Fruit fly (Drosophila melanogaster) whole organism, embryonic: ENCODE results near the gene CG9166.

Experiments
- BEAF-32 ChIP-seq: fragments of 200-800 bp; sonication (Bioruptor generic); optimal IDR thresholded peaks from 3 replicates; lab custom pipeline; 2017; ENCODE audit warnings: missing biosample characterization, missing genetic modification characterization, mild to moderate bottlenecking, moderate library complexity, missing genetic modification reagents
- Bgb ChIP-seq: fragments of 200-800 bp; sonication (Bioruptor generic); IDR thresholded peaks from 2 replicates; pipeline ENCODE4 v1.3.6; 2022; ENCODE audit warnings: missing biosample characterization, missing genetic modification characterization; ENCODE audit not compliant: partially characterized antibody
- CG10209 ChIP-seq: fragments of 200-800 bp; sonication (Bioruptor generic); optimal IDR thresholded peaks from 3 replicates; lab custom pipeline; 2017; ENCODE audit warnings: missing biosample characterization, mild to moderate bottlenecking, missing genetic modification characterization, missing genetic modification reagents
- CG10431 ChIP-seq: fragments of 200-800 bp; sonication (Bioruptor generic); optimal IDR thresholded peaks from 3 replicates; lab custom pipeline; 2018; ENCODE audit warnings: missing biosample characterization, mild to moderate bottlenecking, missing genetic modification characterization
- CG10959 ChIP-seq: fragments of 200-800 bp; sonication (Bioruptor generic); IDR thresholded peaks from 2 replicates; pipeline ENCODE4 v1.3.6; 2022; ENCODE audit warnings: missing biosample characterization, missing genetic modification characterization
- CG11456 ChIP-seq: fragments of 200-800 bp; sonication (Bioruptor generic); IDR thresholded peaks from 3 replicates; pipeline ENCODE4 v1.3.6; 2022; ENCODE audit warnings: missing biosample characterization, missing genetic modification characterization
- CG12071 ChIP-seq: fragments of 200-800 bp; sonication (Bioruptor generic); optimal IDR thresholded peaks from 3 replicates; lab custom pipeline; 2018; ENCODE audit warnings: missing biosample characterization, mild to moderate bottlenecking, missing genetic modification characterization
- CG12236 ChIP-seq: fragments of 200-800 bp; sonication (Bioruptor generic); optimal IDR thresholded peaks from 2 replicates; lab custom pipeline; 2016; ENCODE audit warnings: missing biosample characterization, missing genetic modification characterization
- CG12299 ChIP-seq: fragments of 200-800 bp; sonication (Bioruptor generic); optimal IDR thresholded peaks from 2 replicates; lab custom pipeline; 2018; ENCODE audit warnings: missing biosample characterization, mild to moderate bottlenecking, missing genetic modification characterization
- CG14050 ChIP-seq: fragments of 200-800 bp; sonication (Bioruptor generic); IDR thresholded peaks from 3 replicates; pipeline ENCODE4 v1.3.6; 2022; ENCODE audit warnings: missing biosample characterization, missing genetic modification characterization
- CG14710 ChIP-seq: fragments of 200-800 bp; sonication (Bioruptor generic); optimal IDR thresholded peaks from 3 replicates; lab custom pipeline; 2019; ENCODE audit warnings: missing biosample characterization, mild to moderate bottlenecking, missing genetic modification characterization, moderate library complexity
- CG14965 ChIP-seq: fragments of 200-800 bp; sonication (Bioruptor generic); optimal IDR thresholded peaks from 2 replicates; lab custom pipeline; 2016; ENCODE audit warnings: missing biosample characterization, missing genetic modification characterization, borderline replicate concordance
- CG15514 ChIP-seq: fragments of 200-800 bp; sonication (Bioruptor generic); optimal IDR thresholded peaks from 3 replicates; lab custom pipeline; 2017; ENCODE audit warnings: missing biosample characterization, missing genetic modification characterization, mild to moderate bottlenecking, moderate library complexity, missing genetic modification reagents
- CG16813 ChIP-seq: fragments of 200-800 bp; sonication (Bioruptor generic); IDR thresholded peaks from 3 replicates; pipeline ENCODE4 v1.3.6; 2022; ENCODE audit warnings: missing biosample characterization, missing genetic modification characterization; ENCODE audit not compliant: partially characterized antibody
- CG2120 ChIP-seq: fragments of 200-800 bp; sonication (Bioruptor generic); optimal IDR thresholded peaks from 3 replicates; lab custom pipeline; 2016; ENCODE audit warnings: missing biosample characterization, missing genetic modification characterization
- CG31388 ChIP-seq: fragments of 200-800 bp; sonication (Bioruptor generic); optimal IDR thresholded peaks from 2 replicates; lab custom pipeline; 2016; ENCODE audit warnings: missing biosample characterization, missing genetic modification characterization
- CG34422 ChIP-seq: fragments of 200-800 bp; sonication (Bioruptor generic); IDR thresholded peaks from 3 replicates; pipeline ENCODE4 v1.3.6; 2022; ENCODE audit warnings: missing biosample characterization, missing genetic modification characterization
- CG4282 ChIP-seq: fragments of 200-800 bp; sonication (Bioruptor generic); optimal IDR thresholded peaks from 2 replicates; lab custom pipeline; 2016; ENCODE audit warnings: missing biosample characterization, missing genetic modification characterization
- CG4820 ChIP-seq: fragments of 200-800 bp; sonication (Bioruptor generic); optimal IDR thresholded peaks from 3 replicates; lab custom pipeline; 2016; ENCODE audit warnings: missing biosample characterization, missing genetic modification characterization
- CG7987 ChIP-seq: fragments of 200-800 bp; sonication (Bioruptor generic); optimal IDR thresholded peaks from 2 replicates; lab custom pipeline; 2018; ENCODE audit warnings: missing biosample characterization, mild to moderate bottlenecking, missing genetic modification characterization, moderate library complexity
- CG8089 ChIP-seq: fragments of 200-800 bp; sonication (Bioruptor generic); optimal IDR thresholded peaks from 3 replicates; lab custom pipeline; 2016; ENCODE audit warnings: missing biosample characterization, missing genetic modification characterization
- Dll ChIP-seq: fragments of 200-800 bp; sonication (Bioruptor generic); IDR thresholded peaks from 4 replicates; pipeline ENCODE4 v1.3.6; 2022; ENCODE audit warnings: missing biosample characterization, missing genetic modification characterization; ENCODE audit not compliant: partially characterized antibody
- Dp ChIP-seq: fragments of 200-800 bp; sonication (Bioruptor generic); optimal IDR thresholded peaks from 2 replicates; lab custom pipeline; 2018; ENCODE audit warnings: missing biosample characterization, mild to moderate bottlenecking, missing genetic modification characterization, moderate library complexity
- Fer1 ChIP-seq: fragments of 200-800 bp; sonication (Bioruptor generic); optimal IDR thresholded peaks from 2 replicates; lab custom pipeline; 2017; ENCODE audit warnings: missing biosample characterization, mild to moderate bottlenecking, missing genetic modification characterization
- Fer2 ChIP-seq: fragments of 200-800 bp; sonication (Bioruptor generic); optimal IDR thresholded peaks from 2 replicates; lab custom pipeline; 2018; ENCODE audit warnings: missing biosample characterization, mild to moderate bottlenecking, missing genetic modification characterization, moderate library complexity
- HHEX ChIP-seq: fragments of 200-800 bp; sonication (Bioruptor generic); optimal IDR thresholded peaks from 3 replicates; lab custom pipeline; 2017; ENCODE audit warnings: missing biosample characterization, mild to moderate bottlenecking, missing genetic modification characterization, missing genetic modification reagents
- Mad ChIP-seq: fragments of 200-800 bp; sonication (Bioruptor generic); optimal IDR thresholded peaks from 2 replicates; lab custom pipeline; 2016; ENCODE audit warnings: missing biosample characterization, missing genetic modification characterization
- Mes4 ChIP-seq: fragments of 200-800 bp; sonication (Bioruptor generic); optimal IDR thresholded peaks from 2 replicates; lab custom pipeline; 2016; ENCODE audit warnings: missing biosample characterization, missing genetic modification characterization
- Nf-YA ChIP-seq: fragments of 200-800 bp; sonication (Bioruptor generic); IDR thresholded peaks from 2 replicates; pipeline ENCODE4 v1.3.6; 2022; ENCODE audit warnings: missing biosample characterization, missing genetic modification characterization
- Oaz ChIP-seq: fragments of 200-800 bp; sonication (Bioruptor generic); IDR thresholded peaks from 2 replicates; pipeline ENCODE4 v1.3.6; 2022; ENCODE audit warnings: missing biosample characterization, missing genetic modification characterization
- Ptx1 ChIP-seq: fragments of 200-800 bp; sonication (Bioruptor generic); IDR thresholded peaks from 2 replicates; pipeline ENCODE4 v1.3.6; 2022; ENCODE audit warnings: missing biosample characterization, missing genetic modification characterization
- Sox100B ChIP-seq: fragments of 200-800 bp; sonication (Bioruptor generic); optimal IDR thresholded peaks from 3 replicates; lab custom pipeline; 2018; ENCODE audit warnings: missing biosample characterization, mild to moderate bottlenecking, missing genetic modification characterization
- Spps ChIP-seq: fragments of 200-800 bp; sonication (Bioruptor generic); optimal IDR thresholded peaks from 2 replicates; lab custom pipeline; 2018; ENCODE audit warnings: missing biosample characterization, mild to moderate bottlenecking, missing genetic modification characterization
- Xbp1 ChIP-seq: fragments of 200-800 bp; sonication (Bioruptor generic); optimal IDR thresholded peaks from 3 replicates; lab custom pipeline; 2016; ENCODE audit warnings: missing biosample characterization, mild to moderate bottlenecking, missing genetic modification characterization
- ash1 ChIP-seq: fragments of 200-800 bp; sonication (Bioruptor generic); optimal IDR thresholded peaks from 2 replicates; lab custom pipeline; 2018; ENCODE audit warnings: missing biosample characterization, mild to moderate bottlenecking, missing genetic modification characterization
- corto ChIP-seq: fragments of 200-800 bp; sonication (Bioruptor generic); optimal IDR thresholded peaks from 2 replicates; lab custom pipeline; 2016; ENCODE audit warnings: missing biosample characterization, mild to moderate bottlenecking, missing genetic modification characterization, moderate library complexity
- grau ChIP-seq: fragments of 200-800 bp; optimal IDR thresholded peaks from 3 replicates; lab custom pipeline; 2019; ENCODE audit warnings: missing biosample characterization, mild to moderate bottlenecking, missing genetic modification characterization, moderate library complexity
- gt ChIP-seq: fragments of 200-800 bp; sonication (Bioruptor generic); IDR thresholded peaks from 2 replicates; pipeline ENCODE4 v1.3.6; 2022; ENCODE audit warnings: missing biosample characterization, missing genetic modification characterization
- hbn ChIP-seq: fragments of 200-800 bp; sonication (Bioruptor generic); IDR thresholded peaks from 2 replicates; pipeline ENCODE4 v1.3.6; 2022; ENCODE audit warnings: missing biosample characterization, missing genetic modification characterization; ENCODE audit not compliant: partially characterized antibody
- kah ChIP-seq: fragments of 200-800 bp; sonication (Bioruptor generic); optimal IDR thresholded peaks from 2 replicates; lab custom pipeline; 2018; ENCODE audit warnings: missing biosample characterization, mild to moderate bottlenecking, missing genetic modification characterization
- kay ChIP-seq: fragments of 200-800 bp; sonication (Bioruptor generic); optimal IDR thresholded peaks from 2 replicates; lab custom pipeline; 2016; ENCODE audit warnings: missing biosample characterization, missing genetic modification characterization
- knrl ChIP-seq: fragments of 200-800 bp; sonication (Bioruptor generic); IDR thresholded peaks from 3 replicates; pipeline ENCODE4 v1.3.6; 2022; ENCODE audit warnings: missing biosample characterization, missing genetic modification characterization; ENCODE audit not compliant: partially characterized antibody
- nerfin-1 ChIP-seq: fragments of 200-800 bp; sonication (Bioruptor generic); optimal IDR thresholded peaks from 3 replicates; lab custom pipeline; 2019; ENCODE audit warnings: missing biosample characterization, mild to moderate bottlenecking, missing genetic modification characterization, moderate library complexity
- p53 ChIP-seq: fragments of 200-800 bp; sonication (Bioruptor generic); optimal IDR thresholded peaks from 2 replicates; lab custom pipeline; 2016; ENCODE audit warnings: missing biosample characterization, missing genetic modification characterization
- trem ChIP-seq: fragments of 200-800 bp; optimal IDR thresholded peaks from 3 replicates; lab custom pipeline; 2019; ENCODE audit warnings: missing biosample characterization, mild to moderate bottlenecking, missing genetic modification characterization, moderate library complexity
- twi ChIP-seq: fragments of 200-800 bp; optimal IDR thresholded peaks from 2 replicates; lab custom pipeline; 2019; ENCODE audit warnings: missing biosample characterization, mild to moderate bottlenecking, missing genetic modification characterization, moderate library complexity
- wdn ChIP-seq: fragments of 200-800 bp; sonication (Bioruptor generic); IDR thresholded peaks from 2 replicates; pipeline ENCODE4 v1.3.6; 2022; ENCODE audit warnings: missing biosample characterization, missing genetic modification characterization

Gene CG9166

DNA sequence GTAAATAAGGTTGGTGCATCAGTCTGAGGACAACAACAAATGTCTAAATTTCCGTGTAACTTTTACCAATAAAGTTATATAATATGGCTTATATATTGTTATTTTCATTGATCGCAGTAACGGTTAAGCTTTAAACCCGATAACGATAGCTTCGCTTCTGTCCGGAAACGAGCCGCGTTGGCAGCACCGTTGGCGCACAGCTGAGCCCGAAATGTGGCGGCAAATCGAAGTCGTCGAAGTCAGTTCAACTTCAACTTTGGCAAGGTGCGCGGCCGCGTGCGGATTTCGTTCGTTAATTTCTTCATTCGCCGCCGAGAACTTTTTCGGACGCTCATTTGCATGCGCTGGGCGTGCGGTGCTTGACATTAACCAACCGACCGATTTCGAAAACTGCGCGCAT, 32.7 kb upstream of the CG9166 start, which contains the start of gene Myo61F (continued):
- TF ChIP-seq Dp (GFP tag; lab: Kevin White, UChicago) (peak; percentile 86), CG7987 (peak; percentile 20), CG15514 (GFP tag; lab: Kevin White, UChicago) (peak; percentile 63), hbn (GFP tag; lab: Robert Waterston, UW) (peak; percentile 48), Bgb (GFP tag; lab: Robert Waterston, UW) (peak; percentile 58), Spps (tag; lab: Kevin White, UChicago) (no peak), Dll (peak; percentile 54; the same call in 3 of the 4 replicates)

dm6 chr3L:1319097-1319725, 31.7 kb upstream of the CG9166 start:
- peak; percentile 27 for TF ChIP-seq CG12299 (tag; lab: Kevin White, UChicago)
- TF ChIP-seq p53 (GFP tag; lab: Kevin White, UChicago) = peak; percentile 13
- TF ChIP-seq kay = peak; percentile 11
- TF ChIP-seq HHEX (GFP tag; lab: Kevin White, UChicago) = peak; percentile 70
- TF ChIP-seq grau (tag; lab: Kevin White, UChicago) = peak; percentile 66
- TF ChIP-seq CG4282 (GFP tag; lab: Kevin White, UChicago) = no peak
- TF ChIP-seq CG16813 (GFP tag; lab: Robert Waterston, UW) = no peak
- no peak for TF ChIP-seq wdn (GFP tag; lab: Robert Waterston, UW)
- TF ChIP-seq CG2120 (GFP tag; lab: Kevin White, UChicago) = peak; percentile 16
- no peak for TF ChIP-seq CG10431
- peak; percentile 80 for TF ChIP-seq CG4820 (GFP tag; lab: Kevin White, UChicago)
- peak; percentile 73 for TF ChIP-seq trem
- no peak for TF ChIP-seq knrl (GFP tag; lab: Robert Waterston, UW)
- TF ChIP-seq corto (GFP tag; lab: Kevin White, UChicago) = peak; percentile 96
- peak; percentile 50 for TF ChIP-seq CG12236 (GFP tag; lab: Kevin White, UChicago)
- TF ChIP-seq Fer1 (GFP tag; lab: Kevin White, UChicago) = peak; percentile 63
- TF ChIP-seq CG14050 (GFP tag; lab: Robert Waterston, UW) = peak; percentile 56; the same call in 2 of the 3 replicates
- TF ChIP-seq nerfin-1 (tag; lab: Kevin White, UChicago) = peak; percentile 72
- no peak for TF ChIP-seq Fer2 (tag; lab: Kevin White, UChicago)
- peak; percentile 86 for TF ChIP-seq Xbp1
- peak; percentile 38; the same call in 1 of the 2 replicates for TF ChIP-seq gt (GFP tag; lab: Robert Waterston, UW)
- no peak for TF ChIP-seq BEAF-32 (GFP tag; lab: Kevin White, UChicago)
- peak; percentile 64 for TF ChIP-seq kah (GFP tag; lab: Kevin White, UChicago)
- TF ChIP-seq CG8089 = peak; percentile 61
- peak; percentile 36; the same call in 1 of the 2 replicates for TF ChIP-seq Oaz (GFP tag; lab: Robert Waterston, UW)
- TF ChIP-seq CG14965 (GFP tag; lab: Kevin White, UChicago) = no peak
- peak; percentile 75 for TF ChIP-seq Sox100B (GFP tag; lab: Kevin White, UChicago)
- peak; percentile 80 for TF ChIP-seq Nf-YA (GFP tag; lab: Robert Waterston, UW)
- TF ChIP-seq CG10209 (GFP tag; lab: Kevin White, UChicago) = peak; percentile 70
- peak; percentile 63 for TF ChIP-seq Mad (GFP tag; lab: Kevin White, UChicago)
- TF ChIP-seq CG34422 = peak; percentile 87
- peak; percentile 58; the same call in 1 of the 3 replicates for TF ChIP-seq CG11456 (GFP tag; lab: Robert Waterston, UW)
- peak; percentile 73 for TF ChIP-seq CG14710 (tag; lab: Kevin White, UChicago)
- TF ChIP-seq CG31388 (GFP tag; lab: Kevin White, UChicago) = peak; percentile 62
- peak; percentile 70 for TF ChIP-seq Mes4 (GFP tag; lab: Kevin White, UChicago)
- peak; percentile 26 for TF ChIP-seq twi (tag; lab: Kevin White, UChicago)
- peak; percentile 82 for TF ChIP-seq CG12071
- peak; percentile 79 for TF ChIP-seq Ptx1 (GFP tag; lab: Robert Waterston, UW)
- no peak for TF ChIP-seq ash1 (GFP tag; lab: Kevin White, UChicago)
- peak; percentile 75 for TF ChIP-seq CG10959 (GFP tag; lab: Robert Waterston, UW)
